Worm (Caenorhabditis elegans): ENCODE results near the gene Y68A4A.13.

The Y68A4A.13 gene

ce11 chrV:17178457-17178856 lies 29.5 kb downstream of the Y68A4A.13 start, which contains the start of gene srh-174:
Gene srh-174 (plus strand): TSS chrV:17178757.
- no peak for TF ChIP-seq ztf-11 (tag; optimal IDR thresholded peaks at IDR 0.05)
- TF ChIP-seq M03D4.4 (tag; optimal IDR thresholded peaks at IDR 0.05): no peak
- no peak for TF ChIP-seq nhr-76 (tag; optimal IDR thresholded peaks at IDR 0.05)
- no peak for TF ChIP-seq pha-4 (tag; optimal IDR thresholded peaks at IDR 0.05)
- TF ChIP-seq nhr-12 (tag; optimal IDR thresholded peaks at IDR 0.05): no peak
- TF ChIP-seq unc-62 (GFP tag; optimal IDR thresholded peaks at IDR 0.05): no peak
- no peak for TF ChIP-seq nhr-237 (tag; optimal IDR thresholded peaks at IDR 0.05)
- no peak for TF ChIP-seq lin-13 (tag; optimal IDR thresholded peaks at IDR 0.05)
- TF ChIP-seq bed-3 (GFP tag; optimal IDR thresholded peaks at IDR 0.05): no peak
- TF ChIP-seq nhr-2 (tag; optimal IDR thresholded peaks at IDR 0.05): no peak
- TF ChIP-seq mab-5 (tag; optimal IDR thresholded peaks at IDR 0.05): no peak
- TF ChIP-seq unc-120 (tag; optimal IDR thresholded peaks at IDR 0.05; ENCODE audit: poor library complexity, severe bottlenecking): no peak
- TF ChIP-seq ces-1 (GFP tag; optimal IDR thresholded peaks at IDR 0.05): no peak
- no peak for TF ChIP-seq elt-3 (tag; optimal IDR thresholded peaks at IDR 0.05)
- no peak for TF ChIP-seq mls-2 (tag; optimal IDR thresholded peaks at IDR 0.05)

ce11 chrV:17177967-17178366 lies 30.0 kb downstream of the Y68A4A.13 start, which contains the start of gene srsx-1:
Gene srsx-1 (minus strand): TSS chrV:17178067.
- TF ChIP-seq cnd-1 (tag; optimal IDR thresholded peaks at IDR 0.05): no peak
- TF ChIP-seq nhr-237 (tag; optimal IDR thresholded peaks at IDR 0.05): no peak
- no peak for TF ChIP-seq lsy-2 (tag; optimal IDR thresholded peaks at IDR 0.05)
- TF ChIP-seq unc-120 (tag; optimal IDR thresholded peaks at IDR 0.05; ENCODE audit: poor library complexity, severe bottlenecking): no peak
- TF ChIP-seq elt-3 (tag; optimal IDR thresholded peaks at IDR 0.05): no peak
- TF ChIP-seq snpc-4 (tag; optimal IDR thresholded peaks at IDR 0.05): no peak
- TF ChIP-seq sem-2 (GFP tag; optimal IDR thresholded peaks at IDR 0.05): no peak
- TF ChIP-seq bed-3 (GFP tag; optimal IDR thresholded peaks at IDR 0.05): no peak
- no peak for TF ChIP-seq pha-4 (tag; optimal IDR thresholded peaks at IDR 0.05)
- no peak for TF ChIP-seq ceh-83 (GFP tag; optimal IDR thresholded peaks at IDR 0.05)
- TF ChIP-seq tbx-8 (GFP tag; optimal IDR thresholded peaks at IDR 0.05): no peak
- TF ChIP-seq ztf-11 (tag; optimal IDR thresholded peaks at IDR 0.05): no peak
- no peak for TF ChIP-seq unc-39 (tag; optimal IDR thresholded peaks at IDR 0.05)
- no peak for TF ChIP-seq M03D4.4 (tag; optimal IDR thresholded peaks at IDR 0.05)
- TF ChIP-seq mep-1 (tag; optimal IDR thresholded peaks at IDR 0.05): no peak

- TF ChIP-seq ces-1 (GFP tag; optimal IDR thresholded peaks at IDR 0.05) (no peak), nhr-12 (tag; optimal IDR thresholded peaks at IDR 0.05) (no peak), sem-2 (GFP tag; optimal IDR thresholded peaks at IDR 0.05) (no peak), cnd-1 (tag; optimal IDR thresholded peaks at IDR 0.05) (no peak), unc-120 (tag; optimal IDR thresholded peaks at IDR 0.05; ENCODE audit: poor library complexity, severe bottlenecking) (no peak), lsy-2 (tag; optimal IDR thresholded peaks at IDR 0.05) (no peak), ham-2 (GFP tag; optimal IDR thresholded peaks at IDR 0.05) (no peak), ceh-43 (GFP tag; optimal IDR thresholded peaks at IDR 0.05) (no peak), nhr-28 (tag; optimal IDR thresholded peaks at IDR 0.05) (no peak), nhr-2 (tag; optimal IDR thresholded peaks at IDR 0.05) (no peak), unc-39 (tag; optimal IDR thresholded peaks at IDR 0.05) (no peak), tbx-8 (GFP tag; optimal IDR thresholded peaks at IDR 0.05) (no peak)
Measured at ce11 chrV:17173738-17174137, 34.2 kb downstream of the Y68A4A.13 start, which contains the start of gene srbc-25. Gene srbc-25 (plus strand): TSS chrV:17174038.

- no peak for TF ChIP-seq ces-1 (GFP tag; optimal IDR thresholded peaks at IDR 0.05)
- no peak for TF ChIP-seq ceh-39 (tag; optimal IDR thresholded peaks at IDR 0.05)
- no peak for TF ChIP-seq ceh-43 (GFP tag; optimal IDR thresholded peaks at IDR 0.05)
- no peak for TF ChIP-seq mep-1 (tag; optimal IDR thresholded peaks at IDR 0.05)
- no peak for TF ChIP-seq mls-2 (tag; optimal IDR thresholded peaks at IDR 0.05)
- no peak for TF ChIP-seq flh-1 (GFP tag; optimal IDR thresholded peaks at IDR 0.05)
- TF ChIP-seq ztf-11 (tag; optimal IDR thresholded peaks at IDR 0.05): no peak
- TF ChIP-seq elt-3 (tag; optimal IDR thresholded peaks at IDR 0.05): no peak
- no peak for TF ChIP-seq lin-32 (GFP tag; optimal IDR thresholded peaks at IDR 0.05)
- TF ChIP-seq tbx-8 (GFP tag; optimal IDR thresholded peaks at IDR 0.05): no peak
- no peak for TF ChIP-seq ceh-83 (GFP tag; optimal IDR thresholded peaks at IDR 0.05)
- no peak for TF ChIP-seq lsy-2 (tag; optimal IDR thresholded peaks at IDR 0.05)
- TF ChIP-seq nhr-28 (tag; optimal IDR thresholded peaks at IDR 0.05): no peak
- TF ChIP-seq sptf-1 (tag; optimal IDR thresholded peaks at IDR 0.05): no peak
- no peak for TF ChIP-seq blmp-1 (tag; optimal IDR thresholded peaks at IDR 0.05)
- no peak for TF ChIP-seq ham-2 (GFP tag; optimal IDR thresholded peaks at IDR 0.05)
- TF ChIP-seq cnd-1 (tag; optimal IDR thresholded peaks at IDR 0.05): no peak
- no peak for TF ChIP-seq elt-1 (tag; optimal IDR thresholded peaks at IDR 0.05; ENCODE audit: borderline replicate concordance, insufficient read depth)
- no peak for TF ChIP-seq unc-39 (tag; optimal IDR thresholded peaks at IDR 0.05)
Measured at ce11 chrV:17171551-17171950, 36.4 kb downstream of the Y68A4A.13 start, which contains the start of gene srbc-26. Gene srbc-26 (plus strand): TSS chrV:17171851.

Data from whole organism, mixed stage, embryonic.